Worm (Caenorhabditis elegans) whole organism, L3 larva: Measurements from ENCODE around the gene rer-1.

Source experiments
- R02D3.7 ChIP-seq: fragments of 150-350 bp; optimal IDR thresholded peaks from 2 replicates; lab custom pipeline; 2014; ENCODE audit warnings: missing biosample characterization, missing genetic modification characterization
- ZK546.5 ChIP-seq: sonication (generic microtip); optimal IDR thresholded peaks from 2 replicates; lab custom pipeline; 2017; ENCODE audit warnings: missing biosample characterization, missing genetic modification characterization
- aly-2 ChIP-seq: fragments of 150-350 bp; optimal IDR thresholded peaks from 2 replicates; lab custom pipeline; 2014; ENCODE audit warnings: missing biosample characterization, missing genetic modification characterization
- ama-1 ChIP-seq: fragments of 150-350 bp; optimal IDR thresholded peaks from 2 replicates; lab custom pipeline; 2018
- ceh-28 ChIP-seq: fragments of 150-350 bp; optimal IDR thresholded peaks from 2 replicates; lab custom pipeline; 2014; ENCODE audit warnings: missing biosample characterization, missing genetic modification reagents, missing genetic modification characterization
- ceh-82 ChIP-seq: fragments of 150-350 bp; optimal IDR thresholded peaks from 2 replicates; lab custom pipeline; 2014; ENCODE audit warnings: missing biosample characterization, missing genetic modification characterization
- ceh-9 ChIP-seq: sonication (generic microtip); optimal IDR thresholded peaks from 2 replicates; lab custom pipeline; 2018; ENCODE audit warnings: missing biosample characterization, missing genetic modification characterization
- daf-12 ChIP-seq: fragments of 150-350 bp; optimal IDR thresholded peaks from 2 replicates; lab custom pipeline; 2014; ENCODE audit warnings: missing biosample characterization, missing genetic modification reagents, missing genetic modification characterization
- egl-27 ChIP-seq: sonication (generic microtip); optimal IDR thresholded peaks from 4 replicates; lab custom pipeline; 2017; ENCODE audit warnings: missing biosample characterization, missing genetic modification reagents, missing genetic modification characterization
- egl-5 ChIP-seq: fragments of 150-350 bp; optimal IDR thresholded peaks from 2 replicates; lab custom pipeline; 2017; ENCODE audit warnings: missing biosample characterization, missing genetic modification reagents, missing genetic modification characterization, inconsistent platforms
- elt-2 ChIP-seq: sonication (generic microtip); optimal IDR thresholded peaks from 2 replicates; lab custom pipeline; 2016; ENCODE audit warnings: missing genetic modification reagents, mild to moderate bottlenecking, missing genetic modification characterization, missing compliant biosample characterization
- fkh-10 ChIP-seq: sonication (generic microtip); optimal IDR thresholded peaks from 2 replicates; lab custom pipeline; 2017; ENCODE audit warnings: missing biosample characterization, missing genetic modification reagents, missing genetic modification characterization
- fkh-2 ChIP-seq: fragments of 150-350 bp; optimal IDR thresholded peaks from 2 replicates; lab custom pipeline; 2014; ENCODE audit warnings: missing biosample characterization, missing genetic modification reagents, missing genetic modification characterization
- fos-1 ChIP-seq: fragments of 150-350 bp; optimal IDR thresholded peaks from 2 replicates; lab custom pipeline; 2014; ENCODE audit warnings: missing biosample characterization, missing genetic modification characterization
- hmg-11 ChIP-seq: sonication (generic microtip); optimal IDR thresholded peaks from 2 replicates; lab custom pipeline; 2016; ENCODE audit warnings: missing genetic modification characterization, missing compliant biosample characterization
- jun-1 ChIP-seq: fragments of 150-350 bp; optimal IDR thresholded peaks from 2 replicates; lab custom pipeline; 2014; ENCODE audit warnings: missing biosample characterization, missing genetic modification reagents, missing genetic modification characterization
- lin-15B ChIP-seq: fragments of 150-350 bp; optimal IDR thresholded peaks from 2 replicates; lab custom pipeline; 2014; ENCODE audit warnings: missing biosample characterization, missing genetic modification characterization
- lin-39 ChIP-seq: fragments of 150-350 bp; optimal IDR thresholded peaks from 2 replicates; lab custom pipeline; 2018; ENCODE audit warnings: missing biosample characterization, missing genetic modification reagents, missing genetic modification characterization
- lsy-12 ChIP-seq: sonication (generic microtip); optimal IDR thresholded peaks from 2 replicates; lab custom pipeline; 2016; ENCODE audit warnings: mild to moderate bottlenecking, missing genetic modification characterization, missing compliant biosample characterization
- mdl-1 ChIP-seq: fragments of 150-350 bp; optimal IDR thresholded peaks from 2 replicates; lab custom pipeline; 2014; ENCODE audit warnings: missing biosample characterization, missing genetic modification characterization
- nfya-1 ChIP-seq: sonication (generic microtip); optimal IDR thresholded peaks from 2 replicates; lab custom pipeline; 2017; ENCODE audit warnings: missing genetic modification characterization, mild to moderate bottlenecking, missing compliant biosample characterization, antibody characterized with exemption, moderate library complexity; ENCODE audit not compliant: insufficient read depth
- nhr-11 ChIP-seq: fragments of 150-350 bp; optimal IDR thresholded peaks from 2 replicates; lab custom pipeline; 2014; ENCODE audit warnings: missing biosample characterization, missing genetic modification characterization
- nhr-12 ChIP-seq: fragments of 150-350 bp; optimal IDR thresholded peaks from 2 replicates; lab custom pipeline; 2014; ENCODE audit warnings: missing biosample characterization, missing genetic modification characterization
- nhr-23 ChIP-seq: fragments of 150-350 bp; optimal IDR thresholded peaks from 2 replicates; lab custom pipeline; 2014; ENCODE audit warnings: missing biosample characterization, missing genetic modification reagents, missing genetic modification characterization
- nhr-25 ChIP-seq: sonication (generic microtip); optimal IDR thresholded peaks from 2 replicates; lab custom pipeline; 2017; ENCODE audit warnings: missing biosample characterization, missing genetic modification characterization
- nhr-28 ChIP-seq: fragments of 150-350 bp; optimal IDR thresholded peaks from 2 replicates; lab custom pipeline; 2014; ENCODE audit warnings: missing biosample characterization, missing genetic modification characterization
- nhr-43 ChIP-seq: sonication (generic microtip); optimal IDR thresholded peaks from 2 replicates; lab custom pipeline; 2016; ENCODE audit warnings: mild to moderate bottlenecking, missing genetic modification characterization, missing compliant biosample characterization; ENCODE audit not compliant: poor library complexity, severe bottlenecking
- nhr-67 ChIP-seq: fragments of 150-350 bp; optimal IDR thresholded peaks from 2 replicates; lab custom pipeline; 2014; ENCODE audit warnings: missing biosample characterization, missing genetic modification characterization
- nhr-77 ChIP-seq: fragments of 150-350 bp; optimal IDR thresholded peaks from 2 replicates; lab custom pipeline; 2014; ENCODE audit warnings: missing biosample characterization, missing genetic modification characterization
- pha-4 ChIP-seq: fragments of 150-350 bp; optimal IDR thresholded peaks from 2 replicates; lab custom pipeline; 2014; ENCODE audit warnings: missing biosample characterization, missing genetic modification reagents, missing genetic modification characterization
- sea-2 ChIP-seq: fragments of 150-350 bp; sonication (generic microtip); optimal IDR thresholded peaks from 4 replicates; lab custom pipeline; 2014; ENCODE audit warnings: missing biosample characterization, missing genetic modification reagents, missing genetic modification characterization
- snpc-4 ChIP-seq: fragments of 150-350 bp; optimal IDR thresholded peaks from 2 replicates; lab custom pipeline; 2014; ENCODE audit warnings: missing biosample characterization, missing genetic modification characterization
- tbx-2 ChIP-seq: sonication (generic microtip); optimal IDR thresholded peaks from 2 replicates; lab custom pipeline; 2016; ENCODE audit warnings: mild to moderate bottlenecking, missing genetic modification characterization, missing compliant biosample characterization
- unc-39 ChIP-seq: sonication (generic microtip); optimal IDR thresholded peaks from 4 replicates; lab custom pipeline; 2017; ENCODE audit warnings: missing biosample characterization, missing genetic modification characterization
- unc-62 ChIP-seq: fragments of 150-350 bp; sonication (generic microtip); optimal IDR thresholded peaks from 4 replicates; lab custom pipeline; 2014; ENCODE audit warnings: missing biosample characterization, missing genetic modification reagents, missing genetic modification characterization
- zag-1 ChIP-seq: fragments of 150-350 bp; optimal IDR thresholded peaks from 2 replicates; lab custom pipeline; 2014; ENCODE audit warnings: missing biosample characterization, missing genetic modification characterization
- ztf-11 ChIP-seq: fragments of 150-350 bp; optimal IDR thresholded peaks from 2 replicates; lab custom pipeline; 2014; ENCODE audit warnings: missing biosample characterization, missing genetic modification characterization

The rer-1 gene

ce11 chrII:8825769-8826168 lies 14.6 kb downstream of the rer-1 start, which contains the start of gene nas-25:
Gene nas-25 (plus strand): TSS chrII:8826069.
- TF ChIP-seq R02D3.7: no peak
- TF ChIP-seq sea-2 (GFP tag; lab: Kevin White, UChicago): no peak
- no peak for TF ChIP-seq tbx-2
- TF ChIP-seq ZK546.5 (tag; lab: Kevin White, UChicago): no peak
- no peak for TF ChIP-seq lin-15B
- no peak for TF ChIP-seq pha-4 (tag; lab: Kevin White, UChicago)
- TF ChIP-seq aly-2 (tag; lab: Kevin White, UChicago): no peak
- no peak for TF ChIP-seq elt-2 (tag; lab: Kevin White, UChicago)
- TF ChIP-seq ama-1 (lab: Kevin White, UChicago): no peak
- TF ChIP-seq egl-5 (tag; lab: Kevin White, UChicago): no peak
- TF ChIP-seq ceh-82 (tag; lab: Kevin White, UChicago): no peak
- no peak for TF ChIP-seq mdl-1 (tag; lab: Kevin White, UChicago)

ce11 chrII:8829189-8829588 lies 18.0 kb downstream of the rer-1 start, which contains the start of gene F46C5.2:
Gene F46C5.2 (minus strand): TSS chrII:8829289.
- TF ChIP-seq elt-2 (tag; lab: Kevin White, UChicago) (no peak), lin-39 (tag; lab: Kevin White, UChicago) (no peak), lsy-12 (tag; lab: Kevin White, UChicago) (no peak), ceh-28 (tag; lab: Kevin White, UChicago) (no peak), tbx-2 (no peak), nhr-77 (tag; lab: Kevin White, UChicago) (no peak), nhr-12 (tag; lab: Kevin White, UChicago) (no peak), ZK546.5 (tag; lab: Kevin White, UChicago) (no peak), egl-27 (no peak), jun-1 (tag; lab: Kevin White, UChicago) (no peak), nfya-1 (tag; lab: Kevin White, UChicago) (no peak)

ce11 chrII:8830917-8831316 lies 19.7 kb downstream of the rer-1 start:
- TF ChIP-seq nhr-25 (no peak), nhr-67 (tag; lab: Kevin White, UChicago) (no peak), sea-2 (GFP tag; lab: Kevin White, UChicago) (no peak), ceh-28 (tag; lab: Kevin White, UChicago) (no peak), unc-39 (tag; lab: Kevin White, UChicago) (no peak), nhr-28 (tag; lab: Kevin White, UChicago) (no peak), aly-2 (tag; lab: Kevin White, UChicago) (no peak), R02D3.7 (no peak), egl-5 (tag; lab: Kevin White, UChicago) (no peak), ceh-9 (tag; lab: Kevin White, UChicago) (no peak), nhr-43 (tag; lab: Kevin White, UChicago) (no peak), elt-2 (tag; lab: Kevin White, UChicago) (no peak), unc-62 (no peak), fkh-10 (GFP tag; lab: Kevin White, UChicago) (no peak)

ce11 chrII:8832941-8833340 lies 21.8 kb downstream of the rer-1 start:
- TF ChIP-seq ZK546.5 (tag; lab: Kevin White, UChicago): no peak
- peak; percentile 16 for TF ChIP-seq lin-39 (tag; lab: Kevin White, UChicago)
- no peak for TF ChIP-seq nhr-23 (tag; lab: Kevin White, UChicago)

- TF ChIP-seq nfya-1 (tag; lab: Kevin White, UChicago) (no peak), fkh-10 (GFP tag; lab: Kevin White, UChicago) (peak; percentile 69)
- TF ChIP-seq, all 47 proteins: peak for 1
Measured at ce11 chrII:8835857-8836256, 24.7 kb downstream of the rer-1 start, which contains the start of gene F46C5.4. Gene F46C5.4 (plus strand): TSS chrII:8836078.

- TF ChIP-seq hmg-11 (tag; lab: Kevin White, UChicago) (no peak), ztf-11 (tag; lab: Kevin White, UChicago) (no peak), nfya-1 (tag; lab: Kevin White, UChicago) (no peak), sea-2 (GFP tag; lab: Kevin White, UChicago) (no peak), zag-1 (tag; lab: Kevin White, UChicago) (no peak), snpc-4 (tag; lab: Kevin White, UChicago) (no peak), nhr-67 (tag; lab: Kevin White, UChicago) (no peak), nhr-11 (no peak), mdl-1 (tag; lab: Kevin White, UChicago) (no peak), tbx-2 (no peak), nhr-25 (no peak), fos-1 (tag; lab: Kevin White, UChicago) (no peak), ceh-82 (tag; lab: Kevin White, UChicago) (no peak), unc-39 (tag; lab: Kevin White, UChicago) (no peak), ceh-9 (tag; lab: Kevin White, UChicago) (no peak), fkh-2 (tag; lab: Kevin White, UChicago) (no peak), unc-62 (no peak), daf-12 (no peak)
Measured at ce11 chrII:8839025-8839424, 27.9 kb downstream of the rer-1 start, which contains the start of gene F46C5.7. Gene F46C5.7 (plus strand): TSS chrII:8839325.
